Fruit fly (Drosophila melanogaster): ENCODE data around the gene RpS14b.

Gene RpS14b

dm6 chrX:7937588-7938481 lies 3.1 kb downstream of the RpS14b start (continued):
- TF ChIP-seq tx (GFP tag; optimal IDR thresholded peaks at IDR 0.05) (peak; percentile 76), Ssrp (tag; optimal IDR thresholded peaks at IDR 0.05) (peak; percentile 88), Antp (GFP tag; optimal IDR thresholded peaks at IDR 0.05) (peak; percentile 79), CG4820 (GFP tag; optimal IDR thresholded peaks at IDR 0.05) (peak; percentile 73), tup (GFP tag; optimal IDR thresholded peaks at IDR 0.05) (no peak), CG30020 (tag; optimal IDR thresholded peaks at IDR 0.05) (peak; percentile 38), CG1602 (GFP tag; optimal IDR thresholded peaks at IDR 0.05) (peak; percentile 73), CG5245 (GFP tag; optimal IDR thresholded peaks at IDR 0.05) (peak; percentile 61), CG10267 (tag; optimal IDR thresholded peaks at IDR 0.05) (peak; percentile 73), Stat92E (GFP tag; optimal IDR thresholded peaks at IDR 0.05) (peak in 1 of 3 experiments; percentile 4), MTF-1 (GFP tag; optimal IDR thresholded peaks at IDR 0.05; ENCODE audit: borderline replicate concordance) (no peak), ATbp (GFP tag; optimal IDR thresholded peaks at IDR 0.05) (peak; percentile 88), CG7963 (GFP tag; IDR thresholded peaks at IDR 0.05; ENCODE audit: partially characterized antibody) (no peak), NfI (GFP tag; optimal IDR thresholded peaks at IDR 0.05) (peak; percentile 80), onecut (GFP tag; IDR thresholded peaks at IDR 0.05) (peak; percentile 71), Opbp (GFP tag; IDR thresholded peaks at IDR 0.05; ENCODE audit: partially characterized antibody) (0 out of 3 replicates have a peak, but pooled peaks have one; percentile 6), Rx (GFP tag; IDR thresholded peaks at IDR 0.05) (peak; percentile 65; the same call in 1 of the 2 replicates), H2.0 (GFP tag; IDR thresholded peaks at IDR 0.05) (0 out of 2 replicates have a peak, but pooled peaks have one; percentile 40), z (GFP tag; IDR thresholded peaks at IDR 0.05) (no peak), BtbVII (GFP tag; optimal IDR thresholded peaks at IDR 0.05) (peak; percentile 60), CG3281 (GFP tag; optimal IDR thresholded peaks at IDR 0.05) (peak; percentile 53), Jarid2 (GFP tag; optimal IDR thresholded peaks at IDR 0.05) (peak; percentile 4), disco-r (GFP tag; optimal IDR thresholded peaks at IDR 0.05) (peak; percentile 60), unpg (GFP tag; optimal IDR thresholded peaks at IDR 0.05) (peak; percentile 71), psq (GFP tag; optimal IDR thresholded peaks at IDR 0.05) (peak; percentile 35), Lhr (GFP tag; optimal IDR thresholded peaks at IDR 0.05) (peak; percentile 73), stc (GFP tag; IDR thresholded peaks at IDR 0.05) (peak; percentile 60), Usf (GFP tag; optimal IDR thresholded peaks at IDR 0.05) (peak; percentile 68), CG10366 (GFP tag; IDR thresholded peaks at IDR 0.05) (peak; percentile 65; the same call in 1 of the 2 replicates), Oli (tag; optimal IDR thresholded peaks at IDR 0.05) (peak; percentile 90), CG11723 (GFP tag; optimal IDR thresholded peaks at IDR 0.05) (peak; percentile 73), Nf-YC (tag; optimal IDR thresholded peaks at IDR 0.05) (peak; percentile 62), tin (GFP tag; optimal IDR thresholded peaks at IDR 0.05) (peak; percentile 82), Bdp1 (GFP tag; optimal IDR thresholded peaks at IDR 0.05) (peak; percentile 61), tna (GFP tag; IDR thresholded peaks at IDR 0.05; ENCODE audit: partially characterized antibody) (no peak), insv (GFP tag; optimal IDR thresholded peaks at IDR 0.05) (peak; percentile 21 to 49), kni (GFP tag; optimal IDR thresholded peaks at IDR 0.05) (peak; percentile 87), CG15514 (GFP tag; optimal IDR thresholded peaks at IDR 0.05) (peak; percentile 7), CG18476 (GFP tag; optimal IDR thresholded peaks at IDR 0.05) (peak; percentile 66), CG6654 (GFP tag; optimal IDR thresholded peaks at IDR 0.05) (peak; percentile 67), Dek (tag; optimal IDR thresholded peaks at IDR 0.05) (peak; percentile 23), CG4707 (GFP tag; optimal IDR thresholded peaks at IDR 0.05) (peak; percentile 98), lola (GFP tag; optimal IDR thresholded peaks at IDR 0.05) (peak in 1 of 3 experiments; percentile 92), CG8478 (optimal IDR thresholded peaks at IDR 0.05) (peak; percentile 98), CG11247 (GFP tag; IDR thresholded peaks at IDR 0.05) (no peak), CG13424 (tag; optimal IDR thresholded peaks at IDR 0.05) (peak; percentile 87), CG14441 (GFP tag; IDR thresholded peaks at IDR 0.05) (peak; percentile 64)
